Worm (Caenorhabditis elegans) whole organism, mixed stage, embryonic: ENCODE results near the gene dph-5.

Experiments used
- ceh-43 ChIP-seq: fragments of 200-800 bp; sonication (Bioruptor generic); optimal IDR thresholded peaks from 2 replicates; lab custom pipeline; 2018; ENCODE audit warnings: mild to moderate bottlenecking, missing genetic modification characterization, moderate library complexity, missing compliant biosample characterization
- elt-3 ChIP-seq: fragments of 150-350 bp; optimal IDR thresholded peaks from 2 replicates; lab custom pipeline; 2014; ENCODE audit warnings: missing biosample characterization, missing genetic modification characterization
- lsy-2 ChIP-seq: fragments of 150-350 bp; optimal IDR thresholded peaks from 2 replicates; lab custom pipeline; 2014; ENCODE audit warnings: missing biosample characterization, missing genetic modification characterization
- mab-5 ChIP-seq: fragments of 150-350 bp; optimal IDR thresholded peaks from 2 replicates; lab custom pipeline; 2014; ENCODE audit warnings: missing biosample characterization, missing genetic modification characterization
- mep-1 ChIP-seq: fragments of 150-350 bp; optimal IDR thresholded peaks from 2 replicates; lab custom pipeline; 2017; ENCODE audit warnings: missing biosample characterization, missing genetic modification reagents, missing genetic modification characterization, inconsistent platforms
- nhr-12 ChIP-seq: fragments of 150-350 bp; optimal IDR thresholded peaks from 2 replicates; lab custom pipeline; 2014; ENCODE audit warnings: missing biosample characterization, missing genetic modification characterization
- nhr-28 ChIP-seq: fragments of 150-350 bp; optimal IDR thresholded peaks from 2 replicates; lab custom pipeline; 2014; ENCODE audit warnings: missing biosample characterization, missing genetic modification characterization
- nhr-76 ChIP-seq: sonication (generic microtip); optimal IDR thresholded peaks from 2 replicates; lab custom pipeline; 2017; ENCODE audit warnings: missing biosample characterization, missing genetic modification characterization
- pha-4 ChIP-seq: fragments of 150-350 bp; optimal IDR thresholded peaks from 2 replicates; lab custom pipeline; 2018; ENCODE audit warnings: missing biosample characterization, missing genetic modification reagents, missing genetic modification characterization
- snpc-4 ChIP-seq: fragments of 150-350 bp; optimal IDR thresholded peaks from 2 replicates; lab custom pipeline; 2014; ENCODE audit warnings: missing biosample characterization, missing genetic modification characterization
- unc-62 ChIP-seq: fragments of 150-350 bp; optimal IDR thresholded peaks from 2 replicates; lab custom pipeline; 2014; ENCODE audit warnings: missing biosample characterization, missing genetic modification reagents, missing genetic modification characterization
- ztf-11 ChIP-seq: fragments of 150-350 bp; optimal IDR thresholded peaks from 2 replicates; lab custom pipeline; 2014; ENCODE audit warnings: missing biosample characterization, missing genetic modification characterization

DNA sequence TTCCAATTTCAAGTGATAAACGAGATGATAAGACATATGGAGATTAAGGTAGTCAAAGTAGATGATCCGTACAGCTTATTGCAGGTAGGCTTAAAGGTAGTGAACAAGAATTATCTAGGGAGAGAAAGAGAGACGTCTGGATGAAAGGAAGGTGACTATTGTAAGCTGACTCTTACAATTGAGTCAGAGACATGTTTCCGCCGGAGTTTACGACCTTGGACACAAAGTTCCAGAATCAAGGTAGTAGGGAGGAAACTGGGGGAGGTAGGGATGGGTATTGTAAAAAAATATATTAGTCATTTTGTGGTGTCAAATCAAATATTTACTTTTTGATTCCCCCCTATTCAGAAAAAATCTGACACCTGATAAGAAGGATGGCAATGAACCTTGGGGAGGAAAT lies 42.4 kb downstream of the dph-5 start:
- TF ChIP-seq nhr-12 (tag; lab: Kevin White, UChicago) (no peak), unc-62 (no peak), mep-1 (tag; lab: Kevin White, UChicago) (no peak), lsy-2 (no peak), elt-3 (tag; lab: Kevin White, UChicago) (no peak), ztf-11 (tag; lab: Kevin White, UChicago) (no peak), ceh-43 (GFP tag; lab: Kevin White, UChicago) (no peak), pha-4 (no peak), snpc-4 (tag; lab: Kevin White, UChicago) (no peak), mab-5 (tag; lab: Kevin White, UChicago) (no peak), nhr-76 (no peak), nhr-28 (no peak)
